Worm (Caenorhabditis elegans): ENCODE data around the gene T13F3.4.

DNA sequence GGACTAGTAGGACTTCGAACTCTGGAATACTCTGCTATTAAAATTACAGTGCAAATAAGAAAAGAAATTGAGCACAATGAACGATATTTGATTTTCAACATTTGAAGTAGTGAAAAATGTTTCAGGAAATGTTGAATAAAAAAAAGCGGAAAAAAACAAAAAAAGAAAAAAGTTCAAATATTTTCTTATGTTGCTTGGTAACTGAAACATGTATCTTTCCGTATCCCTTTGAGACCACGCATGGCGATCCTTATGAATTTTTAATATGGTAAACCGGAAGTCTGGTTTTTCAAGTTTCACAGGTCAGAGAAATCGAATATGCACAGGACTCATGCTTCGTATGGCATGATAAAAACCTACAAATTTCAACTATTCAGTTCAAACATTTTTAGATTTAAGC, 21.2 kb upstream of the T13F3.4 start, which contains the start of gene F28G4.3:
- no peak for TF ChIP-seq him-1 (tag; optimal IDR thresholded peaks at IDR 0.05)
- no peak for TF ChIP-seq dao-5 (tag; optimal IDR thresholded peaks at IDR 0.05)
- no peak for TF ChIP-seq W03F9.2 (tag; optimal IDR thresholded peaks at IDR 0.05)
